Worm (Caenorhabditis elegans) whole organism, dauer: ENCODE results near the gene F59F5.3.

Source experiments
- unc-62 ChIP-seq: sonication (generic microtip); optimal IDR thresholded peaks from 2 replicates; lab custom pipeline; 2017; ENCODE audit warnings: missing biosample characterization, missing genetic modification reagents, missing genetic modification characterization

F59F5.3 gene

ce11 chrX:10491044-10491443 lies 51.2 kb downstream of the F59F5.3 start, which contains the start of gene C33D3.5:
Gene C33D3.5, plus strand, starts transcription at chrX:10491344.
- no peak for TF ChIP-seq unc-62 (GFP tag; lab: Kevin White, UChicago)

- TF ChIP-seq unc-62 (GFP tag; lab: Kevin White, UChicago), result no peak
Observed at ce11 chrX:10488763-10489162, 53.5 kb downstream of the F59F5.3 start, which contains the start of gene C33D3.4. Gene C33D3.4, plus strand, starts transcription at chrX:10489063.
